Fruit fly (Drosophila melanogaster): ENCODE data around the gene CG42359.

CG42359 gene

dm6 chr3R:19151848-19152787 lies 10.0 kb downstream of the CG42359 start (continued):
- TF ChIP-seq Atf3 (GFP tag; optimal IDR thresholded peaks at IDR 0.05) (no peak), ara (GFP tag; IDR thresholded peaks at IDR 0.05) (no peak), fd64A (GFP tag; optimal IDR thresholded peaks at IDR 0.05) (no peak), ken (GFP tag; IDR thresholded peaks at IDR 0.05) (peak; percentile 29; the same call in 1 of the 3 replicates), MBD-R2 (GFP tag; IDR thresholded peaks at IDR 0.05) (peak; percentile 17; the same call in 1 of the 2 replicates), Taf1 (GFP tag; IDR thresholded peaks at IDR 0.05) (no peak), CG30403 (GFP tag; optimal IDR thresholded peaks at IDR 0.05) (peak; percentile 13), CG16813 (GFP tag; IDR thresholded peaks at IDR 0.05; ENCODE audit: partially characterized antibody) (no peak), otp (GFP tag; IDR thresholded peaks at IDR 0.05) (0 out of 3 replicates have a peak, but pooled peaks have one; percentile 18), Eip74EF (GFP tag; optimal IDR thresholded peaks at IDR 0.05) (peak in 1 of 2 experiments; percentile 0), CG17802 (tag; optimal IDR thresholded peaks at IDR 0.05) (no peak), Meics (GFP tag; optimal IDR thresholded peaks at IDR 0.05) (peak; percentile 38), Rfx (GFP tag; IDR thresholded peaks at IDR 0.05) (peak; percentile 58; the same call in 1 of the 2 replicates), CG12299 (tag; optimal IDR thresholded peaks at IDR 0.05) (no peak), CG8388 (GFP tag; optimal IDR thresholded peaks at IDR 0.05) (peak; percentile 27), CG11504 (tag; optimal IDR thresholded peaks at IDR 0.05) (peak; percentile 53), cwo (GFP tag; optimal IDR thresholded peaks at IDR 0.05) (peak; percentile 32), Deaf1 (tag; optimal IDR thresholded peaks at IDR 0.05) (no peak), HLH4C (GFP tag; IDR thresholded peaks at IDR 0.05; ENCODE audit: partially characterized antibody) (no peak), rib (GFP tag; IDR thresholded peaks at IDR 0.05) (no peak), nom (GFP tag; optimal IDR thresholded peaks at IDR 0.05) (no peak), CG8924 (tag; optimal IDR thresholded peaks at IDR 0.05) (peak; percentile 1), CrebB (tag; optimal IDR thresholded peaks at IDR 0.05) (no peak), CG12104 (GFP tag; optimal IDR thresholded peaks at IDR 0.05) (no peak), HLHmδ (GFP tag; optimal IDR thresholded peaks at IDR 0.05) (no peak), CG8478 (optimal IDR thresholded peaks at IDR 0.05) (no peak), CG14014 (GFP tag; IDR thresholded peaks at IDR 0.05) (peak; percentile 57), CG16779 (GFP tag; IDR thresholded peaks at IDR 0.05) (no peak), CG4617 (GFP tag; optimal IDR thresholded peaks at IDR 0.05; ENCODE audit: borderline replicate concordance) (no peak), aop (GFP tag; IDR thresholded peaks at IDR 0.05) (no peak), dmrt99B (tag; optimal IDR thresholded peaks at IDR 0.05) (peak; percentile 36), CG6689 (GFP tag; IDR thresholded peaks at IDR 0.05) (no peak), CG13894 (tag; optimal IDR thresholded peaks at IDR 0.05) (no peak), ap (GFP tag; IDR thresholded peaks at IDR 0.05) (no peak), CG12071 (GFP tag; optimal IDR thresholded peaks at IDR 0.05) (no peak), fd3F (GFP tag; optimal IDR thresholded peaks at IDR 0.05) (peak; percentile 25), CG12236 (GFP tag; optimal IDR thresholded peaks at IDR 0.05) (no peak), Bgb (GFP tag; IDR thresholded peaks at IDR 0.05; ENCODE audit: partially characterized antibody) (no peak), CG7271 (tag; optimal IDR thresholded peaks at IDR 0.05) (no peak), slp2 (GFP tag; optimal IDR thresholded peaks at IDR 0.05) (no peak), CG32767 (GFP tag; IDR thresholded peaks at IDR 0.05) (no peak), CG31441 (GFP tag; IDR thresholded peaks at IDR 0.05) (0 out of 2 replicates have a peak, but pooled peaks have one; percentile 24), NC2α (GFP tag; optimal IDR thresholded peaks at IDR 0.05) (no peak), Sin3A (optimal IDR thresholded peaks at IDR 0.05) (no peak), grau (tag; optimal IDR thresholded peaks at IDR 0.05) (peak; percentile 46), eyg (GFP tag; optimal IDR thresholded peaks at IDR 0.05) (no peak), CG13424 (tag; optimal IDR thresholded peaks at IDR 0.05) (peak; percentile 27), wdn (GFP tag; IDR thresholded peaks at IDR 0.05) (0 out of 2 replicates have a peak, but pooled peaks have one; percentile 10), Ssrp (tag; optimal IDR thresholded peaks at IDR 0.05) (peak; percentile 19)
